Worm (Caenorhabditis elegans) whole organism, late embryonic: ENCODE results near the gene lgc-5.

Source experiments
- C38D4.7 ChIP-seq: fragments of 200-800 bp; sonication (Bioruptor generic); optimal IDR thresholded peaks from 2 replicates; lab custom pipeline; 2018; ENCODE audit warnings: mild to moderate bottlenecking, missing genetic modification characterization, moderate library complexity, missing compliant biosample characterization
- ceh-6 ChIP-seq: fragments of 200-800 bp; sonication (Bioruptor generic); optimal IDR thresholded peaks from 2 replicates; lab custom pipeline; 2018; ENCODE audit warnings: mild to moderate bottlenecking, missing genetic modification characterization, missing compliant biosample characterization
- gmeb-2 ChIP-seq: sonication (generic microtip); optimal IDR thresholded peaks from 2 replicates; lab custom pipeline; 2016; ENCODE audit warnings: missing genetic modification characterization, inconsistent platforms, missing compliant biosample characterization
- nfya-1 ChIP-seq: sonication (generic microtip); optimal IDR thresholded peaks from 2 replicates; lab custom pipeline; 2017; ENCODE audit warnings: missing genetic modification characterization, mild to moderate bottlenecking, missing compliant biosample characterization, antibody characterized with exemption, moderate library complexity
- nhr-11 ChIP-seq: fragments of 150-350 bp; optimal IDR thresholded peaks from 2 replicates; lab custom pipeline; 2014; ENCODE audit warnings: missing biosample characterization, missing genetic modification characterization
- pat-9 ChIP-seq: fragments of 200-800 bp; sonication (Bioruptor generic); optimal IDR thresholded peaks from 2 replicates; lab custom pipeline; 2018; ENCODE audit warnings: mild to moderate bottlenecking, missing genetic modification characterization, moderate library complexity, missing compliant biosample characterization
- pha-4 ChIP-seq: fragments of 150-350 bp; optimal IDR thresholded peaks from 2 replicates; lab custom pipeline; 2018; ENCODE audit warnings: missing biosample characterization, missing genetic modification reagents, missing genetic modification characterization
- syd-9 ChIP-seq: sonication (generic microtip); optimal IDR thresholded peaks from 2 replicates; lab custom pipeline; 2016; ENCODE audit warnings: mild to moderate bottlenecking, missing genetic modification characterization, moderate library complexity, missing compliant biosample characterization
- tbx-2 ChIP-seq: sonication (generic microtip); optimal IDR thresholded peaks from 2 replicates; lab custom pipeline; 2016; ENCODE audit warnings: missing genetic modification characterization, missing compliant biosample characterization
- ttx-3 ChIP-seq: sonication (generic microtip); optimal IDR thresholded peaks from 2 replicates; lab custom pipeline; 2016; ENCODE audit warnings: missing genetic modification reagents, missing genetic modification characterization, missing compliant biosample characterization

ce11 chrIV:8317800-8318199 lies 24.7 kb upstream of the lgc-5 start:
- TF ChIP-seq C38D4.7 (GFP tag; lab: Kevin White, UChicago): no peak
- no peak for TF ChIP-seq ceh-6
- no peak for TF ChIP-seq tbx-2 (tag; lab: Kevin White, UChicago)
- TF ChIP-seq ttx-3 (tag; lab: Kevin White, UChicago): no peak
- no peak for TF ChIP-seq gmeb-2 (tag; lab: Kevin White, UChicago)
- TF ChIP-seq pat-9 (tag; lab: Kevin White, UChicago): no peak
- TF ChIP-seq pha-4 (tag; lab: Kevin White, UChicago): no peak
- TF ChIP-seq syd-9 (tag; lab: Kevin White, UChicago): no peak
- no peak for TF ChIP-seq nfya-1 (tag; lab: Kevin White, UChicago)
- TF ChIP-seq nhr-11 (tag; lab: Kevin White, UChicago): no peak
